Worm (Caenorhabditis elegans) whole organism, midembryonic: Measurements from ENCODE around the gene grd-8.

Experiments
- T22C8.4 ChIP-seq: fragments of 200-800 bp; sonication (Bioruptor generic); IDR thresholded peaks from 2 replicates; pipeline ENCODE4 v1.3.6; 2022; ENCODE audit warnings: missing genetic modification characterization, missing compliant biosample characterization
- cog-1 ChIP-seq: sonication (generic microtip); optimal IDR thresholded peaks from 2 replicates; lab custom pipeline; 2016; ENCODE audit warnings: missing genetic modification characterization, missing compliant biosample characterization
- flt-1 ChIP-seq: fragments of 200-800 bp; sonication (Bioruptor generic); IDR thresholded peaks from 2 replicates; pipeline ENCODE4 v1.3.6; 2022; ENCODE audit warnings: missing genetic modification characterization, missing compliant biosample characterization
- klf-2 ChIP-seq: fragments of 200-800 bp; sonication (Bioruptor generic); conservative IDR thresholded peaks from 2 replicates; pipeline ENCODE4 v1.3.6; 2022; ENCODE audit warnings: missing genetic modification reagents, missing genetic modification characterization, missing compliant biosample characterization
- med-1 ChIP-seq: sonication (generic microtip); optimal IDR thresholded peaks from 2 replicates; lab custom pipeline; 2017; ENCODE audit warnings: missing genetic modification characterization, mild to moderate bottlenecking, missing compliant biosample characterization, antibody characterized with exemption, missing genetic modification reagents; ENCODE audit not compliant: insufficient read depth
- ref-1 ChIP-seq: fragments of 200-800 bp; sonication (Bioruptor generic); conservative IDR thresholded peaks from 2 replicates; pipeline ENCODE4 v1.3.6; 2022; ENCODE audit warnings: missing genetic modification reagents, missing genetic modification characterization, missing compliant biosample characterization
- tab-1 ChIP-seq: fragments of 200-800 bp; sonication (Bioruptor generic); IDR thresholded peaks from 2 replicates; pipeline ENCODE4 v1.3.6; 2022; ENCODE audit warnings: missing genetic modification characterization, missing compliant biosample characterization
- ztf-23 ChIP-seq: fragments of 200-800 bp; sonication (Bioruptor generic); IDR thresholded peaks from 2 replicates; pipeline ENCODE4 v1.3.6; 2022; ENCODE audit warnings: missing genetic modification reagents, missing genetic modification characterization, missing compliant biosample characterization
- ztf-29 ChIP-seq: fragments of 200-800 bp; sonication (Bioruptor generic); IDR thresholded peaks from 2 replicates; pipeline ENCODE4 v1.3.6; 2022; ENCODE audit warnings: missing genetic modification reagents, missing genetic modification characterization, missing compliant biosample characterization

The grd-8 gene

ce11 chrV:7856641-7857040 lies 14.3 kb downstream of the grd-8 start:
- no peak for TF ChIP-seq tab-1 (GFP tag; lab: Robert Waterston, UW)
- no peak for TF ChIP-seq cog-1
- no peak for TF ChIP-seq ztf-23 (GFP tag; lab: Robert Waterston, UW)
- TF ChIP-seq ref-1 (GFP tag; lab: Robert Waterston, UW), result no peak
- TF ChIP-seq med-1, result no peak
- no peak for TF ChIP-seq klf-2 (GFP tag; lab: Robert Waterston, UW)
- no peak for TF ChIP-seq flt-1 (GFP tag; lab: Robert Waterston, UW)
- no peak for TF ChIP-seq ztf-29 (GFP tag; lab: Robert Waterston, UW)
- TF ChIP-seq T22C8.4 (GFP tag; lab: Robert Waterston, UW), result no peak

ce11 chrV:7857931-7858330 lies 15.6 kb downstream of the grd-8 start, which contains the start of gene C37C3.1:
C37C3.1 (plus strand) TSS chrV:7857963.
- TF ChIP-seq flt-1 (GFP tag; lab: Robert Waterston, UW) (no peak), ztf-29 (GFP tag; lab: Robert Waterston, UW) (no peak), ztf-23 (GFP tag; lab: Robert Waterston, UW) (no peak), med-1 (no peak), T22C8.4 (GFP tag; lab: Robert Waterston, UW) (no peak), tab-1 (GFP tag; lab: Robert Waterston, UW) (no peak), ref-1 (GFP tag; lab: Robert Waterston, UW) (no peak), klf-2 (GFP tag; lab: Robert Waterston, UW) (no peak), cog-1 (no peak)

- no peak for TF ChIP-seq ref-1 (GFP tag; lab: Robert Waterston, UW)
- TF ChIP-seq T22C8.4 (GFP tag; lab: Robert Waterston, UW), result no peak
- TF ChIP-seq klf-2 (GFP tag; lab: Robert Waterston, UW), result no peak
- no peak for TF ChIP-seq med-1
These were observed 19.5 kb downstream of the grd-8 start, which contains the start of gene C37C3.17 for ce11 chrV:7861792-7862191. C37C3.17 (minus strand) TSS chrV:7861892.

- TF ChIP-seq ref-1 (GFP tag; lab: Robert Waterston, UW) (no peak), tab-1 (GFP tag; lab: Robert Waterston, UW) (no peak), cog-1 (no peak), flt-1 (GFP tag; lab: Robert Waterston, UW) (no peak), ztf-23 (GFP tag; lab: Robert Waterston, UW) (no peak), T22C8.4 (GFP tag; lab: Robert Waterston, UW) (no peak), med-1 (no peak), ztf-29 (GFP tag; lab: Robert Waterston, UW) (no peak), klf-2 (GFP tag; lab: Robert Waterston, UW) (no peak)
These were observed 20.7 kb downstream of the grd-8 start, which contains the start of gene C37C3.10 for ce11 chrV:7863020-7863523. C37C3.10 (minus strand) TSS chrV:7863070.

- TF ChIP-seq T22C8.4 (GFP tag; lab: Robert Waterston, UW) (no peak), ztf-29 (GFP tag; lab: Robert Waterston, UW) (no peak), flt-1 (GFP tag; lab: Robert Waterston, UW) (no peak), klf-2 (GFP tag; lab: Robert Waterston, UW) (no peak), tab-1 (GFP tag; lab: Robert Waterston, UW) (no peak), ztf-23 (GFP tag; lab: Robert Waterston, UW) (no peak), ref-1 (GFP tag; lab: Robert Waterston, UW) (no peak), cog-1 (no peak), med-1 (no peak)
These were observed 22.3 kb downstream of the grd-8 start, which contains the start of gene C37C3.11 for ce11 chrV:7864663-7865062. C37C3.11 (minus strand) TSS chrV:7864763.

- TF ChIP-seq T22C8.4 (GFP tag; lab: Robert Waterston, UW) (no peak), cog-1 (no peak), ref-1 (GFP tag; lab: Robert Waterston, UW) (no peak), klf-2 (GFP tag; lab: Robert Waterston, UW) (no peak), ztf-29 (GFP tag; lab: Robert Waterston, UW) (no peak), tab-1 (GFP tag; lab: Robert Waterston, UW) (no peak), ztf-23 (GFP tag; lab: Robert Waterston, UW) (no peak), flt-1 (GFP tag; lab: Robert Waterston, UW) (no peak), med-1 (no peak)
These were observed 28.4 kb downstream of the grd-8 start, which contains the start of gene nipi-4 for ce11 chrV:7870707-7871106. nipi-4 (minus strand) TSS chrV:7870807.

ce11 chrV:7872945-7873344 lies 30.6 kb downstream of the grd-8 start:
- no peak for TF ChIP-seq T22C8.4 (GFP tag; lab: Robert Waterston, UW)
- no peak for TF ChIP-seq med-1
- TF ChIP-seq klf-2 (GFP tag; lab: Robert Waterston, UW), result no peak
- no peak for TF ChIP-seq tab-1 (GFP tag; lab: Robert Waterston, UW)
- no peak for TF ChIP-seq ref-1 (GFP tag; lab: Robert Waterston, UW)
- no peak for TF ChIP-seq ztf-29 (GFP tag; lab: Robert Waterston, UW)
- no peak for TF ChIP-seq flt-1 (GFP tag; lab: Robert Waterston, UW)
- no peak for TF ChIP-seq ztf-23 (GFP tag; lab: Robert Waterston, UW)
- TF ChIP-seq cog-1, result no peak

- TF ChIP-seq klf-2 (GFP tag; lab: Robert Waterston, UW), result no peak
- TF ChIP-seq cog-1, result no peak
- no peak for TF ChIP-seq ref-1 (GFP tag; lab: Robert Waterston, UW)
- no peak for TF ChIP-seq T22C8.4 (GFP tag; lab: Robert Waterston, UW)
- no peak for TF ChIP-seq ztf-23 (GFP tag; lab: Robert Waterston, UW)
These were observed 33.1 kb downstream of the grd-8 start, which contains the start of gene F40A3.4 for ce11 chrV:7875456-7875855. F40A3.4 (plus strand) TSS chrV:7875756.

- TF ChIP-seq med-1 (no peak), cog-1 (no peak), T22C8.4 (GFP tag; lab: Robert Waterston, UW) (no peak), ztf-29 (GFP tag; lab: Robert Waterston, UW) (no peak), ref-1 (GFP tag; lab: Robert Waterston, UW) (no peak), klf-2 (GFP tag; lab: Robert Waterston, UW) (no peak), ztf-23 (GFP tag; lab: Robert Waterston, UW) (no peak), tab-1 (GFP tag; lab: Robert Waterston, UW) (no peak), flt-1 (GFP tag; lab: Robert Waterston, UW) (no peak)
These were observed 34.6 kb downstream of the grd-8 start, which contains the start of gene F40A3.3 for ce11 chrV:7876881-7877475. F40A3.3 (plus strand) TSS chrV:7877444.
